Worm (Caenorhabditis elegans): Measurements from ENCODE around the gene far-2.

far-2 gene

DNA sequence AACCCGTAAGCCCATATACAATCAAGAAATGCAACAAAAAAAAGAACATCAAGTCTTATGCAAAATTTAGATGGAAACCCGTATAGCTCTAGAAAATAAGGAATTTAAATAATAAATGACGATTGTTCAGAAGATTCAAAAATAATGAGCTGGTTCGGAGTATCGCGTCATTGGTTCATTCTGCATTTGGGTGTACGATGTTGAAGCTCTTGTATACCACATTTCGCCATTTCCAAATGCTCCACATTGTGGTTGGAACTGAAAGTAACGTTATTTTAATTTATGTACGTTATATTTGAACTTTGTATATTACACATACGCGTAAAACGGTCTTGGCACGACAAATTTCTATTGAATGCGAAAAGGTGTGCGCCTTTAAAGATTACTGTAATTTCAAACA is 21.4 kb upstream of the far-2 start (continued):
- TF ChIP-seq daf-8 (GFP tag; IDR thresholded peaks at IDR 0.05) (no peak), Y105C5A.15 (GFP tag; IDR thresholded peaks at IDR 0.05) (no peak), zag-1 (tag; optimal IDR thresholded peaks at IDR 0.05) (no peak), fkh-10 (GFP tag; optimal IDR thresholded peaks at IDR 0.05) (no peak), hlh-11 (tag; optimal IDR thresholded peaks at IDR 0.05) (peak; percentile 50), lin-15B (tag; optimal IDR thresholded peaks at IDR 0.05) (no peak), zfp-2 (tag; optimal IDR thresholded peaks at IDR 0.05) (no peak), spr-3 (GFP tag; optimal IDR thresholded peaks at IDR 0.05) (no peak), egl-27 (tag; optimal IDR thresholded peaks at IDR 0.05) (no peak), duxl-1 (tag; optimal IDR thresholded peaks at IDR 0.05; ENCODE audit: poor library complexity) (peak; percentile 55), arid-1 (GFP tag; conservative IDR thresholded peaks at IDR 0.05) (no peak; the same call in 1 of the 2 replicates), unc-62 (GFP tag; optimal IDR thresholded peaks at IDR 0.05 in 1 of 2) (no peak), unc-62 (tag; optimal IDR thresholded peaks at IDR 0.05) (no peak), dmd-6 (GFP tag; IDR thresholded peaks at IDR 0.05) (peak; percentile 34; the same call in 1 of the 2 replicates), zip-11 (GFP tag; IDR thresholded peaks at IDR 0.05) (no peak), F26F4.8 (GFP tag; conservative IDR thresholded peaks at IDR 0.05) (no peak), mes-2 (tag; optimal IDR thresholded peaks at IDR 0.05; ENCODE audit: poor library complexity, severe bottlenecking) (peak; percentile 0), tra-1 (GFP tag; IDR thresholded peaks at IDR 0.05) (no peak), egl-43 (GFP tag; IDR thresholded peaks at IDR 0.05) (no peak), mdt-29 (GFP tag; IDR thresholded peaks at IDR 0.05) (peak; percentile 28; the same call in 1 of the 2 replicates), spr-1 (tag; optimal IDR thresholded peaks at IDR 0.05) (peak; percentile 39), snpc-1.2 (GFP tag; IDR thresholded peaks at IDR 0.05) (no peak), nhr-77 (tag; optimal IDR thresholded peaks at IDR 0.05) (no peak), nhr-102 (tag; optimal IDR thresholded peaks at IDR 0.05) (peak; percentile 38), ces-1 (GFP tag; optimal IDR thresholded peaks at IDR 0.05) (no peak), mdl-1 (tag; optimal IDR thresholded peaks at IDR 0.05) (no peak), pha-4 (GFP tag; IDR thresholded peaks at IDR 0.05) (peak; percentile 70; the same call in 1 of the 2 replicates), pha-4 (tag; optimal IDR thresholded peaks at IDR 0.05) (no peak), snpc-4 (tag; optimal IDR thresholded peaks at IDR 0.05) (no peak), lin-38 (GFP tag; IDR thresholded peaks at IDR 0.05) (peak; percentile 60), php-3 (GFP tag; IDR thresholded peaks at IDR 0.05) (no peak), Y5F2A.4 (GFP tag; optimal IDR thresholded peaks at IDR 0.05) (no peak), jun-1 (tag; optimal IDR thresholded peaks at IDR 0.05) (no peak), attf-4 (tag; optimal IDR thresholded peaks at IDR 0.05) (no peak), cey-2 (tag; optimal IDR thresholded peaks at IDR 0.05; ENCODE audit: borderline replicate concordance, insufficient read depth) (no peak), fos-1 (tag; optimal IDR thresholded peaks at IDR 0.05) (no peak), nhr-111 (GFP tag; optimal IDR thresholded peaks at IDR 0.05) (no peak), aha-1 (tag) (no peak), lin-13 (GFP tag; optimal IDR thresholded peaks at IDR 0.05) (no peak), T26A8.4 (GFP tag; IDR thresholded peaks at IDR 0.05) (peak; percentile 66), ceh-28 (tag; optimal IDR thresholded peaks at IDR 0.05) (no peak), F37D6.2 (tag; optimal IDR thresholded peaks at IDR 0.05) (no peak), unc-39 (tag; optimal IDR thresholded peaks at IDR 0.05) (no peak), daf-16 (GFP tag; optimal IDR thresholded peaks at IDR 0.05) (peak in 1 of 2 experiments; percentile 30), daf-16 (tag; optimal IDR thresholded peaks at IDR 0.05) (peak; percentile 36), ZK337.2 (GFP tag; IDR thresholded peaks at IDR 0.05) (no peak), nhr-237 (tag; optimal IDR thresholded peaks at IDR 0.05) (no peak), lsy-2 (tag; optimal IDR thresholded peaks at IDR 0.05) (peak in 1 of 2 experiments; percentile 55), ztf-7 (tag; optimal IDR thresholded peaks at IDR 0.05) (no peak), hmg-1.1 (GFP tag; IDR thresholded peaks at IDR 0.05) (peak; percentile 27; the same call in 1 of the 2 replicates), nhr-41 (GFP tag; IDR thresholded peaks at IDR 0.05) (0 out of 2 replicates have a peak, but pooled peaks have one; percentile 5), lin-39 (tag; optimal IDR thresholded peaks at IDR 0.05) (no peak), nhr-10 (tag; optimal IDR thresholded peaks at IDR 0.05) (no peak)
